Worm (Caenorhabditis elegans) whole organism, L1 larva: Measurements from ENCODE around the gene Y32H12A.6.

ENCODE experiments used
- C04F5.9 ChIP-seq: sonication (generic microtip); optimal IDR thresholded peaks from 2 replicates; lab custom pipeline; 2016; ENCODE audit warnings: missing genetic modification characterization, missing compliant biosample characterization
- aly-2 ChIP-seq: fragments of 150-350 bp; optimal IDR thresholded peaks from 2 replicates; lab custom pipeline; 2014; ENCODE audit warnings: missing biosample characterization, missing genetic modification characterization
- dpl-1 ChIP-seq, 3 experiments: fragments of 150-350 bp in 2 of 3; sonication (generic microtip) in 1 of 3; optimal IDR thresholded peaks; 2 replicates each; lab custom pipeline; 2014 to 2017; ENCODE audit warnings: missing biosample characterization in 3 of 3, missing genetic modification characterization in 3 of 3, missing genetic modification reagents in 3 of 3
- efl-1 ChIP-seq, 4 experiments: fragments of 150-350 bp; optimal IDR thresholded peaks in 3 of 4; peaks in 1 of 4; 1 replicate in 1 of 4; 2 replicates in 3 of 4; lab custom pipeline; 2014; ENCODE audit warnings: missing biosample characterization in 2 of 4, missing genetic modification characterization in 2 of 4, missing genetic modification reagents in 2 of 4
- efl-3 ChIP-seq: fragments of 200-800 bp; sonication (Bioruptor generic); optimal IDR thresholded peaks from 2 replicates; lab custom pipeline; 2018; ENCODE audit warnings: mild to moderate bottlenecking, missing genetic modification characterization, missing compliant biosample characterization
- egl-27 ChIP-seq, 2 experiments: fragments of 150-350 bp in 1 of 2; sonication (generic microtip); optimal IDR thresholded peaks; 3 replicates each; lab custom pipeline; 2017 to 2018; ENCODE audit warnings: missing biosample characterization in 2 of 2, missing genetic modification characterization in 2 of 2, missing genetic modification reagents in 2 of 2
- fkh-8 ChIP-seq: sonication (generic microtip); optimal IDR thresholded peaks from 2 replicates; lab custom pipeline; 2016; ENCODE audit warnings: mild to moderate bottlenecking, missing genetic modification characterization, missing compliant biosample characterization
- fos-1 ChIP-seq: fragments of 150-350 bp; optimal IDR thresholded peaks from 2 replicates; lab custom pipeline; 2014; ENCODE audit warnings: missing biosample characterization, missing genetic modification characterization
- irx-1 ChIP-seq: sonication (generic microtip); optimal IDR thresholded peaks from 2 replicates; lab custom pipeline; 2016; ENCODE audit warnings: missing genetic modification characterization, missing compliant biosample characterization
- lin-39 ChIP-seq: fragments of 150-350 bp; optimal IDR thresholded peaks from 2 replicates; lab custom pipeline; 2014; ENCODE audit warnings: missing biosample characterization, missing genetic modification reagents, missing genetic modification characterization
- lir-3 ChIP-seq: sonication (generic microtip); optimal IDR thresholded peaks from 2 replicates; lab custom pipeline; 2016; ENCODE audit warnings: mild to moderate bottlenecking, missing genetic modification characterization, moderate library complexity, missing compliant biosample characterization; ENCODE audit not compliant: poor library complexity
- mep-1 ChIP-seq: fragments of 150-350 bp; optimal IDR thresholded peaks from 2 replicates; lab custom pipeline; 2014; ENCODE audit warnings: missing biosample characterization, missing genetic modification characterization
- nhr-19 ChIP-seq: fragments of 200-800 bp; sonication (Bioruptor generic); conservative IDR thresholded peaks from 2 replicates; pipeline ENCODE4 v1.3.6; 2022; ENCODE audit warnings: missing genetic modification characterization, missing compliant biosample characterization
- nhr-71 ChIP-seq: sonication (generic microtip); optimal IDR thresholded peaks from 2 replicates; lab custom pipeline; 2016; ENCODE audit warnings: mild to moderate bottlenecking, missing genetic modification characterization, moderate library complexity, missing compliant biosample characterization
- pqm-1 ChIP-seq: sonication (generic microtip); optimal IDR thresholded peaks from 3 replicates; lab custom pipeline; 2017; ENCODE audit warnings: missing biosample characterization, missing genetic modification characterization
- rnt-1 ChIP-seq: sonication (generic microtip); optimal IDR thresholded peaks from 2 replicates; lab custom pipeline; 2016; ENCODE audit warnings: mild to moderate bottlenecking, missing genetic modification characterization, moderate library complexity, missing compliant biosample characterization
- snpc-4 ChIP-seq: fragments of 150-350 bp; optimal IDR thresholded peaks from 2 replicates; lab custom pipeline; 2014; ENCODE audit warnings: missing biosample characterization, missing genetic modification characterization
- sptf-1 ChIP-seq: fragments of 150-350 bp; optimal IDR thresholded peaks from 2 replicates; lab custom pipeline; 2014; ENCODE audit warnings: missing biosample characterization, missing genetic modification characterization
- sup-37 ChIP-seq: fragments of 200-800 bp; sonication (Bioruptor generic); optimal IDR thresholded peaks from 2 replicates; lab custom pipeline; 2018; ENCODE audit warnings: mild to moderate bottlenecking, missing genetic modification characterization, missing compliant biosample characterization
- swsn-7 ChIP-seq: sonication (generic microtip); optimal IDR thresholded peaks from 2 replicates; lab custom pipeline; 2016; ENCODE audit warnings: missing genetic modification characterization, missing compliant biosample characterization
- unc-62 ChIP-seq: fragments of 150-350 bp; optimal IDR thresholded peaks from 2 replicates; lab custom pipeline; 2014; ENCODE audit warnings: missing biosample characterization, missing genetic modification reagents, missing genetic modification characterization
- zip-4 ChIP-seq: fragments of 200-800 bp; sonication (Bioruptor generic); optimal IDR thresholded peaks from 2 replicates; lab custom pipeline; 2018; ENCODE audit warnings: mild to moderate bottlenecking, missing genetic modification characterization, moderate library complexity, missing compliant biosample characterization
- ztf-4 ChIP-seq: fragments of 150-350 bp; optimal IDR thresholded peaks from 2 replicates; lab custom pipeline; 2014; ENCODE audit warnings: missing biosample characterization, missing genetic modification characterization

The Y32H12A.6 gene

DNA sequence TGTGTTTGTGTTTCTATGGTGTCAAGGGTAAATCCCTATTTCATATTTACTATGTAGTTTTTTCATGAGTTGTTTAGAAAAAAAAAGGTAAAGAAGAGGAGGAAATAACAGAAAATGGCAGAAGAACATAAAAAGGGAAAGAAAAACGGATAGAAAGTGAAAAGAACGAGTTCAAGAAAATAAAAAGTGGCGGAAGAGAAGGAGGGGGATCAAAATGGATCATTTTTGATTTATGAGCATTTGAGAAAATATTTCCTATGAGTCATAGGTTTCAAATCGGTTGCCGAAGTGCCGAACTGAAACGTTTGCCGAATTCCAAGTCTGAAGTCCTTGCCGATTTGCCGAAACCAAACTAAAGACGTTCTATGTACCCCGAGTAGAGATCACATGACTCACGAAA lies 43.2 kb downstream of the Y32H12A.6 start:
- TF ChIP-seq mep-1 (tag; lab: Kevin White, UChicago) (no peak), nhr-19 (GFP tag; lab: Robert Waterston, UW) (no peak), efl-1 (optimal IDR thresholded peaks at IDR 0.05; lab: Kevin White, UChicago) (no peak), efl-1 (GFP tag; optimal IDR thresholded peaks at IDR 0.05 in 1 of 2; lab: Kevin White, UChicago) (no peak), egl-27 (tag; optimal IDR thresholded peaks at IDR 0.05; lab: Kevin White, UChicago) (no peak), sup-37 (GFP tag; lab: Kevin White, UChicago) (no peak), swsn-7 (no peak), lin-39 (tag; lab: Kevin White, UChicago) (no peak), dpl-1 (GFP tag; optimal IDR thresholded peaks at IDR 0.05; lab: Kevin White, UChicago) (no peak), lir-3 (tag; lab: Kevin White, UChicago) (no peak), C04F5.9 (tag; lab: Kevin White, UChicago) (no peak), fkh-8 (tag; lab: Kevin White, UChicago) (no peak), ztf-4 (tag; lab: Kevin White, UChicago) (no peak), irx-1 (no peak), fos-1 (no peak), unc-62 (GFP tag; lab: Kevin White, UChicago) (no peak), zip-4 (GFP tag; lab: Kevin White, UChicago) (no peak), efl-3 (GFP tag; lab: Kevin White, UChicago) (no peak), snpc-4 (tag; lab: Kevin White, UChicago) (no peak), pqm-1 (tag; lab: Kevin White, UChicago) (no peak), aly-2 (tag; lab: Kevin White, UChicago) (no peak)

DNA sequence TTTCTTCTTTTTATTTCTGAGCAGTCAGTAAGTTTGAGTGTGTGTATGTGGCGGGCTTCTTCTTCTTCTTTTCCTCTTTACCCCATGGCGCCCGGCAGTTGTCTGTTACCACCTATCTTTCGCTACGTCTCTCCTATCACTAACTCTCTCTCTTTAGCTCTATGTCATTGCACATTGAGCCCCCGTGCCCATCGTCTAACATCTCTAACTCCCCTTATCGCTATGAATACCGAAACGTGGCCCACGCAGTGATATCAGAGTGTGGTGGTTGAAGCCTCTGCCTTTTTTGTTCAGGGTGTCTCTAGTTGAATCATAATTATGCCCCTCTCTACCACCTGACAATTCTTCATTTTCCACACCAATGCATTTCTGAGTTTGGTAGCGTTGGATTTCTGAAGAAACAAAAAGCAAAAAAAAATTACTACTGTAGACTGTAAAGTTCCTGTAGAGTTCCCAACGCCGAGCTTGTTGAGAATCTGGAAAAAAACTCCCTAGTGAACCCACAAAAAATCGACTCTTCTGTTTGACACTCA lies 47.4 kb downstream of the Y32H12A.6 start:
- no peak for TF ChIP-seq sptf-1 (tag; lab: Kevin White, UChicago)
- peak; percentile 62 for TF ChIP-seq fkh-8 (tag; lab: Kevin White, UChicago)
- peak; percentile 20 for TF ChIP-seq nhr-71
- no peak for TF ChIP-seq efl-1 (optimal IDR thresholded peaks at IDR 0.05; lab: Kevin White, UChicago)
- peak in 1 of 2 experiments; percentile 87 for TF ChIP-seq efl-1 (GFP tag; optimal IDR thresholded peaks at IDR 0.05 in 1 of 2; lab: Kevin White, UChicago)
- TF ChIP-seq rnt-1 (tag; lab: Kevin White, UChicago): peak; percentile 23
